Worm (Caenorhabditis elegans) whole organism, L3 larva: ENCODE data around the gene bus-18.

Source experiments
- R02D3.7 ChIP-seq: fragments of 150-350 bp; optimal IDR thresholded peaks from 2 replicates; lab custom pipeline; 2014; ENCODE audit warnings: missing biosample characterization, missing genetic modification characterization
- aly-2 ChIP-seq: fragments of 150-350 bp; optimal IDR thresholded peaks from 2 replicates; lab custom pipeline; 2014; ENCODE audit warnings: missing biosample characterization, missing genetic modification characterization
- egl-27 ChIP-seq: sonication (generic microtip); optimal IDR thresholded peaks from 4 replicates; lab custom pipeline; 2017; ENCODE audit warnings: missing biosample characterization, missing genetic modification reagents, missing genetic modification characterization
- egl-5 ChIP-seq: fragments of 150-350 bp; optimal IDR thresholded peaks from 2 replicates; lab custom pipeline; 2017; ENCODE audit warnings: missing biosample characterization, missing genetic modification reagents, missing genetic modification characterization, inconsistent platforms
- fkh-10 ChIP-seq: sonication (generic microtip); optimal IDR thresholded peaks from 2 replicates; lab custom pipeline; 2017; ENCODE audit warnings: missing biosample characterization, missing genetic modification reagents, missing genetic modification characterization
- lin-15B ChIP-seq: fragments of 150-350 bp; optimal IDR thresholded peaks from 2 replicates; lab custom pipeline; 2014; ENCODE audit warnings: missing biosample characterization, missing genetic modification characterization
- nfya-1 ChIP-seq: sonication (generic microtip); optimal IDR thresholded peaks from 2 replicates; lab custom pipeline; 2017; ENCODE audit warnings: missing genetic modification characterization, mild to moderate bottlenecking, missing compliant biosample characterization, antibody characterized with exemption, moderate library complexity; ENCODE audit not compliant: insufficient read depth
- nhr-11 ChIP-seq: fragments of 150-350 bp; optimal IDR thresholded peaks from 2 replicates; lab custom pipeline; 2014; ENCODE audit warnings: missing biosample characterization, missing genetic modification characterization
- pqm-1 ChIP-seq: fragments of 150-350 bp; optimal IDR thresholded peaks from 2 replicates; lab custom pipeline; 2017; ENCODE audit warnings: missing biosample characterization, missing genetic modification characterization, inconsistent platforms
- snpc-4 ChIP-seq: fragments of 150-350 bp; optimal IDR thresholded peaks from 2 replicates; lab custom pipeline; 2014; ENCODE audit warnings: missing biosample characterization, missing genetic modification characterization
- unc-39 ChIP-seq: sonication (generic microtip); optimal IDR thresholded peaks from 4 replicates; lab custom pipeline; 2017; ENCODE audit warnings: missing biosample characterization, missing genetic modification characterization
- zag-1 ChIP-seq: fragments of 150-350 bp; optimal IDR thresholded peaks from 2 replicates; lab custom pipeline; 2014; ENCODE audit warnings: missing biosample characterization, missing genetic modification characterization
- ztf-11 ChIP-seq: fragments of 150-350 bp; optimal IDR thresholded peaks from 2 replicates; lab custom pipeline; 2014; ENCODE audit warnings: missing biosample characterization, missing genetic modification characterization

DNA sequence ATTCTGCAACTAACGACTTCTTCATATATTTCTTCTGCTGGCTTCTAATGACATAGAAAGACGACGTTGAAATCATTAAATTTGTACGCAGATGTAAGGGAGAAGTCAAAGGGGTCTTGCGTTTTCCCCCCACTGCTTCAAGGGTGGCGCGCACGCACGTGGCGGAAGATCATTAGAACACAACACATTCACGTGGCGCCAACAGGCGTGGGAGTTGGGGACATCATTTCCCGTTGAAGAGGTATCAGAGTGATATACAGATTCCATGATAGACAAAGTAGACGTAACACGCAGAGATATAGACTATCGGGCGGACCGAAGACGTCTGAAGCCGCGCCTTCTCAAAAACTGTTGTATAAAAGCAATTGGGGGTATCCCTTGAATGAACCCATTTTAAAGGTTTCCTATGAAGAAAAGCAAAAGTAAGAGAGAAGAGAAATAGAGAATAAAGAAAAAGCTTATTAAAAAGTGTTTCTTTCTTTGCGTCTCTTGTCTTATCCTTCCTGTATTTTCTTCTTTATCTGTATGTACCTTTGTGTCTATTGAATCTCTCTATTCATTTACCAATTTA lies 25.8 kb downstream of the bus-18 start:
- TF ChIP-seq egl-27 (tag; lab: Kevin White, UChicago) = peak; percentile 43
- no peak for TF ChIP-seq nhr-11 (tag; lab: Kevin White, UChicago)
- peak; percentile 46 for TF ChIP-seq nfya-1
- no peak for TF ChIP-seq snpc-4 (tag; lab: Kevin White, UChicago)
- TF ChIP-seq ztf-11 (tag; lab: Kevin White, UChicago) = no peak
- TF ChIP-seq pqm-1 (tag; lab: Kevin White, UChicago) = no peak
- TF ChIP-seq unc-39 (tag; lab: Kevin White, UChicago) = no peak
- TF ChIP-seq lin-15B (tag; lab: Kevin White, UChicago) = no peak
- no peak for TF ChIP-seq fkh-10 (GFP tag; lab: Kevin White, UChicago)
- TF ChIP-seq R02D3.7 (tag; lab: Kevin White, UChicago) = peak; percentile 0
- TF ChIP-seq aly-2 (tag; lab: Kevin White, UChicago) = no peak
- TF ChIP-seq zag-1 (tag; lab: Kevin White, UChicago) = no peak
- TF ChIP-seq egl-5 (tag; lab: Kevin White, UChicago) = no peak
